Worm (Caenorhabditis elegans) whole organism, L4 larva: ENCODE data around the gene B0393.7.

Experiments
- D1046.2 ChIP-seq: fragments of 200-800 bp; sonication (Bioruptor generic); IDR thresholded peaks from 2 replicates; pipeline ENCODE4 v1.3.6; 2022; ENCODE audit warnings: missing genetic modification characterization, missing compliant biosample characterization
- F10B5.3 ChIP-seq: sonication (generic microtip); optimal IDR thresholded peaks from 2 replicates; lab custom pipeline; 2016; ENCODE audit warnings: mild to moderate bottlenecking, missing genetic modification characterization, missing compliant biosample characterization
- F26F4.8 ChIP-seq: fragments of 200-800 bp; sonication (Bioruptor generic); conservative IDR thresholded peaks from 2 replicates; pipeline ENCODE4 v1.3.6; 2022; ENCODE audit warnings: missing genetic modification characterization, missing compliant biosample characterization
- F37D6.2 ChIP-seq: sonication (generic microtip); optimal IDR thresholded peaks from 2 replicates; lab custom pipeline; 2016; ENCODE audit warnings: mild to moderate bottlenecking, missing genetic modification characterization, missing compliant biosample characterization
- F44E2.7 ChIP-seq: fragments of 200-800 bp; sonication (Bioruptor generic); IDR thresholded peaks from 2 replicates; pipeline ENCODE4 v2.1.2; 2022; ENCODE audit warnings: missing genetic modification characterization, missing compliant biosample characterization
- T26A8.4 ChIP-seq: fragments of 200-800 bp; sonication (Bioruptor generic); IDR thresholded peaks from 2 replicates; pipeline ENCODE4 v1.3.6; 2022; ENCODE audit warnings: missing genetic modification characterization, missing compliant biosample characterization
- Y48G9A.11 ChIP-seq: fragments of 200-800 bp; sonication (Bioruptor generic); IDR thresholded peaks from 2 replicates; pipeline ENCODE4 v1.3.6; 2022; ENCODE audit warnings: missing genetic modification reagents, missing genetic modification characterization, missing compliant biosample characterization
- Y5F2A.4 ChIP-seq: fragments of 200-800 bp; sonication (Bioruptor generic); optimal IDR thresholded peaks from 2 replicates; lab custom pipeline; 2018; ENCODE audit warnings: mild to moderate bottlenecking, missing genetic modification characterization, missing compliant biosample characterization
- ZK337.2 ChIP-seq: fragments of 200-800 bp; sonication (Bioruptor generic); IDR thresholded peaks from 2 replicates; pipeline ENCODE4 v1.3.6; 2022; ENCODE audit warnings: missing genetic modification reagents, missing genetic modification characterization, missing compliant biosample characterization
- ZK546.5 ChIP-seq, 2 experiments: sonication (generic microtip); optimal IDR thresholded peaks; 2 replicates each; lab custom pipeline; 2017; ENCODE audit warnings: missing biosample characterization in 2 of 2, missing genetic modification characterization in 2 of 2
- aha-1 ChIP-seq: fragments of 150-350 bp; peaks from one replicate; lab custom pipeline; 2014; ENCODE audit warnings: missing biosample characterization, missing genetic modification characterization
- aly-2 ChIP-seq: sonication (generic microtip); optimal IDR thresholded peaks from 2 replicates; lab custom pipeline; 2018; ENCODE audit warnings: missing biosample characterization, missing genetic modification characterization
- ceh-20 ChIP-seq: fragments of 200-800 bp; sonication (Bioruptor generic); IDR thresholded peaks from 2 replicates; pipeline ENCODE4 v1.3.6; 2022; ENCODE audit warnings: missing genetic modification reagents, missing genetic modification characterization, missing compliant biosample characterization
- ceh-28 ChIP-seq: fragments of 150-350 bp; optimal IDR thresholded peaks from 2 replicates; lab custom pipeline; 2014; ENCODE audit warnings: missing biosample characterization, missing genetic modification reagents, missing genetic modification characterization
- ceh-44 ChIP-seq: fragments of 200-800 bp; sonication (Bioruptor generic); IDR thresholded peaks from 2 replicates; pipeline ENCODE4 v1.3.6; 2022; ENCODE audit warnings: missing genetic modification reagents, missing genetic modification characterization, missing compliant biosample characterization
- ceh-82 ChIP-seq: sonication (generic microtip); optimal IDR thresholded peaks from 2 replicates; lab custom pipeline; 2017; ENCODE audit warnings: missing biosample characterization, missing genetic modification characterization
- daf-12 ChIP-seq: fragments of 150-350 bp; optimal IDR thresholded peaks from 2 replicates; lab custom pipeline; 2014; ENCODE audit warnings: missing biosample characterization, missing genetic modification reagents, missing genetic modification characterization
- daf-16 ChIP-seq, 3 experiments: sonication (generic microtip); optimal IDR thresholded peaks; 2 replicates each; lab custom pipeline; 2016 to 2017; ENCODE audit warnings: missing genetic modification characterization in 3 of 3, missing genetic modification reagents in 3 of 3, mild to moderate bottlenecking in 2 of 3, missing compliant biosample characterization in 2 of 3, missing biosample characterization in 1 of 3, moderate library complexity in 1 of 3
- daf-19 ChIP-seq: fragments of 200-800 bp; sonication (Bioruptor generic); conservative IDR thresholded peaks from 2 replicates; pipeline ENCODE4 v1.3.6; 2022; ENCODE audit warnings: missing genetic modification characterization, missing compliant biosample characterization
- daf-8 ChIP-seq: fragments of 200-800 bp; sonication (Bioruptor generic); IDR thresholded peaks from 2 replicates; pipeline ENCODE4 v1.3.6; 2022; ENCODE audit warnings: missing genetic modification characterization, missing compliant biosample characterization
- dmd-8 ChIP-seq: fragments of 200-800 bp; sonication (Bioruptor generic); IDR thresholded peaks from 2 replicates; pipeline ENCODE4 v1.3.6; 2022; ENCODE audit warnings: missing genetic modification characterization, missing compliant biosample characterization
- dmd-9 ChIP-seq: fragments of 200-800 bp; sonication (Bioruptor generic); IDR thresholded peaks from 2 replicates; pipeline ENCODE4 v1.3.6; 2022; ENCODE audit warnings: missing genetic modification reagents, missing genetic modification characterization, missing compliant biosample characterization
- dve-1 ChIP-seq: sonication (generic microtip); optimal IDR thresholded peaks from 2 replicates; lab custom pipeline; 2017; ENCODE audit warnings: antibody characterized with exemption, mild to moderate bottlenecking, missing genetic modification characterization, missing compliant biosample characterization; ENCODE audit not compliant: insufficient read depth
- egl-27 ChIP-seq: sonication (generic microtip); optimal IDR thresholded peaks from 3 replicates; lab custom pipeline; 2017; ENCODE audit warnings: missing biosample characterization, missing genetic modification reagents, missing genetic modification characterization
- fos-1 ChIP-seq: fragments of 150-350 bp; optimal IDR thresholded peaks from 2 replicates; lab custom pipeline; 2014; ENCODE audit warnings: missing biosample characterization, missing genetic modification characterization
- hlh-30 ChIP-seq: sonication (generic microtip); optimal IDR thresholded peaks from 2 replicates; lab custom pipeline; 2017; ENCODE audit warnings: antibody characterized with exemption, mild to moderate bottlenecking, missing genetic modification characterization, missing compliant biosample characterization; ENCODE audit not compliant: insufficient read depth
- hmg-1.1 ChIP-seq: fragments of 200-800 bp; sonication (Bioruptor generic); IDR thresholded peaks from 2 replicates; pipeline ENCODE4 v1.3.6; 2022; ENCODE audit warnings: missing genetic modification reagents, missing genetic modification characterization, missing compliant biosample characterization
- jun-1 ChIP-seq: fragments of 150-350 bp; optimal IDR thresholded peaks from 2 replicates; lab custom pipeline; 2014; ENCODE audit warnings: missing biosample characterization, missing genetic modification reagents, missing genetic modification characterization
- lim-7 ChIP-seq: fragments of 200-800 bp; sonication (Bioruptor generic); IDR thresholded peaks from 2 replicates; pipeline ENCODE4 v1.3.6; 2022; ENCODE audit warnings: missing genetic modification characterization, missing compliant biosample characterization
- madf-9 ChIP-seq: fragments of 200-800 bp; sonication (Bioruptor generic); conservative IDR thresholded peaks from 2 replicates; pipeline ENCODE4 v1.3.6; 2022; ENCODE audit warnings: missing genetic modification reagents, missing genetic modification characterization, missing compliant biosample characterization
- mdl-1 ChIP-seq, 2 experiments: fragments of 150-350 bp in 1 of 2; sonication (generic microtip) in 1 of 2; optimal IDR thresholded peaks; 2 replicates each; lab custom pipeline; 2014 to 2017; ENCODE audit warnings: missing biosample characterization in 2 of 2, missing genetic modification characterization in 2 of 2
- mxl-2 ChIP-seq: fragments of 200-800 bp; sonication (Bioruptor generic); conservative IDR thresholded peaks from 2 replicates; pipeline ENCODE4 v1.3.6; 2022; ENCODE audit warnings: missing genetic modification reagents, missing genetic modification characterization, missing compliant biosample characterization
- nhr-11 ChIP-seq: fragments of 150-350 bp; optimal IDR thresholded peaks from 2 replicates; lab custom pipeline; 2014; ENCODE audit warnings: missing biosample characterization, missing genetic modification characterization
- nhr-237 ChIP-seq: sonication (generic microtip); optimal IDR thresholded peaks from 2 replicates; lab custom pipeline; 2017; ENCODE audit warnings: missing biosample characterization, missing genetic modification characterization
- nhr-25 ChIP-seq: sonication (generic microtip); optimal IDR thresholded peaks from 2 replicates; lab custom pipeline; 2017; ENCODE audit warnings: missing genetic modification characterization, mild to moderate bottlenecking, missing compliant biosample characterization, antibody characterized with exemption, moderate library complexity, borderline replicate concordance; ENCODE audit not compliant: insufficient read depth
- nhr-28 ChIP-seq: fragments of 150-350 bp; optimal IDR thresholded peaks from 2 replicates; lab custom pipeline; 2014; ENCODE audit warnings: missing biosample characterization, missing genetic modification characterization
- nhr-48 ChIP-seq: sonication (generic microtip); optimal IDR thresholded peaks from 2 replicates; lab custom pipeline; 2016; ENCODE audit warnings: mild to moderate bottlenecking, missing genetic modification characterization, missing compliant biosample characterization
- nhr-6 ChIP-seq: fragments of 150-350 bp; optimal IDR thresholded peaks from 2 replicates; lab custom pipeline; 2014; ENCODE audit warnings: missing biosample characterization, missing genetic modification characterization
- nhr-76 ChIP-seq: fragments of 150-350 bp; optimal IDR thresholded peaks from 2 replicates; lab custom pipeline; 2014; ENCODE audit warnings: missing biosample characterization, missing genetic modification characterization
- pha-4 ChIP-seq, 2 experiments: fragments of 150-350 bp in 1 of 2; fragments of 200-800 bp in 1 of 2; sonication (Bioruptor generic) in 1 of 2; IDR thresholded peaks in 1 of 2; optimal IDR thresholded peaks in 1 of 2; 2 replicates each; pipeline versions ENCODE4 v1.3.6 to Lab custom; 2014 to 2022; ENCODE audit warnings: missing genetic modification characterization in 2 of 2, missing genetic modification reagents in 2 of 2, missing biosample characterization in 1 of 2, missing compliant biosample characterization in 1 of 2
- rbr-2 ChIP-seq: sonication (generic microtip); optimal IDR thresholded peaks from 2 replicates; lab custom pipeline; 2016; ENCODE audit warnings: missing genotype, missing genetic modification characterization, missing compliant biosample characterization
- saeg-2 ChIP-seq: fragments of 200-800 bp; sonication (Bioruptor generic); IDR thresholded peaks from 2 replicates; pipeline ENCODE4 v1.3.6; 2022; ENCODE audit warnings: missing genetic modification reagents, missing genetic modification characterization, missing compliant biosample characterization
- skn-1 ChIP-seq: fragments of 150-350 bp; optimal IDR thresholded peaks from 2 replicates; lab custom pipeline; 2014; ENCODE audit warnings: missing biosample characterization, missing genetic modification characterization
- snpc-1.2 ChIP-seq: fragments of 200-800 bp; sonication (Bioruptor generic); IDR thresholded peaks from 2 replicates; pipeline ENCODE4 v1.3.6; 2022; ENCODE audit warnings: missing genetic modification reagents, missing genetic modification characterization, missing compliant biosample characterization
- spr-1 ChIP-seq: sonication (generic microtip); optimal IDR thresholded peaks from 2 replicates; lab custom pipeline; 2016; ENCODE audit warnings: mild to moderate bottlenecking, missing genetic modification characterization, missing compliant biosample characterization
- unc-62 ChIP-seq, 3 experiments: fragments of 150-350 bp in 1 of 3; sonication (generic microtip); optimal IDR thresholded peaks in 2 of 3; peaks in 1 of 3; 1 replicate in 1 of 3; 2 replicates in 2 of 3; lab custom pipeline; 2014 to 2017; ENCODE audit warnings: missing biosample characterization in 3 of 3, missing genetic modification characterization in 3 of 3, missing genetic modification reagents in 3 of 3, missing genotype in 1 of 3
- vab-7 ChIP-seq: fragments of 200-800 bp; sonication (Bioruptor generic); IDR thresholded peaks from 2 replicates; pipeline ENCODE4 v1.3.6; 2022; ENCODE audit warnings: missing genetic modification reagents, missing genetic modification characterization, missing compliant biosample characterization
- zfp-2 ChIP-seq: sonication (generic microtip); optimal IDR thresholded peaks from 2 replicates; lab custom pipeline; 2016; ENCODE audit warnings: mild to moderate bottlenecking, missing genetic modification characterization, missing compliant biosample characterization
- zfp-3 ChIP-seq: fragments of 200-800 bp; sonication (Bioruptor generic); conservative IDR thresholded peaks from 2 replicates; pipeline ENCODE4 v1.3.6; 2022; ENCODE audit warnings: missing genetic modification reagents, missing genetic modification characterization, missing compliant biosample characterization

The B0393.7 gene

DNA sequence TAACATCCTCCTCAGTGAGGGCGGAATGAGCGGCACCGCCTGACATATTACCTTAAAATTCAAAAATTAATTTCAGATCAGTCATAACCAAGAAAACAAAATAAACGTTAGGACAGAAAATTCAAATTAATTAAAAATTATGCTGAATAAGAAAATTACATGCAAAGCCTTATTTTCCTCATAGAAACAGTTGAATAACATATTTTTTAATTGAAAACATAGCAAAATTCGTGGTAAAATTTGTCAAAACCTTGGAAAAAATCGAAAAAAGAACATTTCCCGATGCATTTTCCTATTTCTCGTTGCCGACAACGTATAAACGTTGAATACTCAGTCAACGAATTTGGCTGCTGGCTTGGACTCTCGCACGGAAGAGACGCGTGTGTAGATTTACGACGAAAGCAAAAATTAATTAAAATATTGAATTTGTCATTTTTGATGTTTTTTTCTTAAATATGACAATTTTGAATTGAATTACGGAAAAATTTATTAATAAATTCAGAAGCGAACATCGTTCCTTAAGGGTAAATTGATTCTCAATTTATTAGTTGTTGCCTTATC, 23.8 kb downstream of the B0393.7 start, which contains the start of the genes rps-0 and rbg-3 (continued):
- TF ChIP-seq ZK546.5 (tag; optimal IDR thresholded peaks at IDR 0.05; lab: Kevin White, UChicago) (peak in 1 of 2 experiments; percentile 58), T26A8.4 (GFP tag; lab: Robert Waterston, UW) (peak; percentile 74), aha-1 (tag; lab: Kevin White, UChicago) (peak; percentile 99), nhr-48 (tag; lab: Kevin White, UChicago) (peak; percentile 46), aly-2 (tag; lab: Kevin White, UChicago) (no peak), skn-1 (no peak), rbr-2 (tag; lab: Kevin White, UChicago) (peak; percentile 88), mxl-2 (GFP tag; lab: Robert Waterston, UW) (no peak), fos-1 (tag; lab: Kevin White, UChicago) (no peak), hlh-30 (tag; lab: Kevin White, UChicago) (peak; percentile 83), D1046.2 (no peak), jun-1 (tag; lab: Kevin White, UChicago) (no peak), dmd-8 (GFP tag; lab: Robert Waterston, UW) (no peak), ceh-20 (0 out of 2 replicates have a peak, but pooled peaks have one; percentile 39), nhr-237 (tag; lab: Kevin White, UChicago) (no peak), daf-8 (GFP tag; lab: Robert Waterston, UW) (no peak), Y5F2A.4 (GFP tag; lab: Kevin White, UChicago) (no peak), Y48G9A.11 (GFP tag; lab: Robert Waterston, UW) (no peak), snpc-1.2 (GFP tag; lab: Robert Waterston, UW) (no peak), vab-7 (0 out of 2 replicates have a peak, but pooled peaks have one; percentile 38), unc-62 (GFP tag; optimal IDR thresholded peaks at IDR 0.05 in 1 of 2; lab: Kevin White, UChicago) (peak in 1 of 2 experiments; percentile 5), unc-62 (tag; optimal IDR thresholded peaks at IDR 0.05; lab: Kevin White, UChicago) (no peak), F44E2.7 (no peak), spr-1 (peak; percentile 80), pha-4 (GFP tag; IDR thresholded peaks at IDR 0.05; lab: Robert Waterston, UW) (peak; percentile 37; the same call in 1 of the 2 replicates), pha-4 (tag; optimal IDR thresholded peaks at IDR 0.05; lab: Kevin White, UChicago) (peak; percentile 68), ceh-82 (tag; lab: Kevin White, UChicago) (no peak), F37D6.2 (tag; lab: Kevin White, UChicago) (peak; percentile 80), F26F4.8 (GFP tag; lab: Robert Waterston, UW) (no peak), ZK337.2 (GFP tag; lab: Robert Waterston, UW) (no peak), daf-16 (GFP tag; optimal IDR thresholded peaks at IDR 0.05; lab: Kevin White, UChicago) (peak in 1 of 2 experiments; percentile 33), daf-16 (tag; optimal IDR thresholded peaks at IDR 0.05; lab: Kevin White, UChicago) (peak; percentile 64), daf-19 (no peak), daf-12 (tag; lab: Kevin White, UChicago) (no peak), zfp-3 (GFP tag; lab: Robert Waterston, UW) (peak; percentile 53), nhr-76 (tag; lab: Kevin White, UChicago) (no peak), dmd-9 (no peak), nhr-6 (tag; lab: Kevin White, UChicago) (peak; percentile 89), nhr-28 (tag; lab: Kevin White, UChicago) (peak; percentile 83), hmg-1.1 (peak; percentile 83), ceh-44 (GFP tag; lab: Robert Waterston, UW) (no peak), nhr-25 (tag; lab: Kevin White, UChicago) (peak; percentile 81), mdl-1 (tag; optimal IDR thresholded peaks at IDR 0.05; lab: Kevin White, UChicago) (peak in 1 of 2 experiments; percentile 64), ceh-28 (no peak), saeg-2 (GFP tag; lab: Robert Waterston, UW) (no peak), F10B5.3 (tag; lab: Kevin White, UChicago) (peak; percentile 28), lim-7 (GFP tag; lab: Robert Waterston, UW) (no peak), dve-1 (peak; percentile 97), egl-27 (tag; lab: Kevin White, UChicago) (no peak), zfp-2 (tag; lab: Kevin White, UChicago) (peak; percentile 77), madf-9 (no peak), nhr-11 (tag; lab: Kevin White, UChicago) (peak; percentile 92)
